Worm (Caenorhabditis elegans) whole organism, L1 larva: ENCODE data around the gene aakb-2.
A peak's percentile ranks its signal among the peaks of the same experiment; 100 is the strongest.

ENCODE experiments used
- C04F5.9 ChIP-seq: sonication (generic microtip); optimal IDR thresholded peaks from 2 replicates; lab custom pipeline; 2016; ENCODE audit warnings: missing genetic modification characterization, missing compliant biosample characterization
- C34B4.2 ChIP-seq: sonication (generic microtip); optimal IDR thresholded peaks from 2 replicates; lab custom pipeline; 2017; ENCODE audit warnings: mild to moderate bottlenecking, missing genetic modification characterization, missing compliant biosample characterization
- alr-1 ChIP-seq: fragments of 200-800 bp; sonication (Bioruptor generic); optimal IDR thresholded peaks from 2 replicates; lab custom pipeline; 2018; ENCODE audit warnings: borderline replicate concordance, mild to moderate bottlenecking, missing genetic modification characterization, missing compliant biosample characterization
- efl-1 ChIP-seq, 4 experiments: fragments of 150-350 bp; optimal IDR thresholded peaks in 3 of 4; peaks in 1 of 4; 1 replicate in 1 of 4; 2 replicates in 3 of 4; lab custom pipeline; 2014; ENCODE audit warnings: missing biosample characterization in 2 of 4, missing genetic modification characterization in 2 of 4, missing genetic modification reagents in 2 of 4
- hpl-2 ChIP-seq: fragments of 150-350 bp; optimal IDR thresholded peaks from 2 replicates; lab custom pipeline; 2014; ENCODE audit warnings: missing biosample characterization, missing genetic modification reagents, missing genetic modification characterization
- nhr-237 ChIP-seq: fragments of 150-350 bp; optimal IDR thresholded peaks from 2 replicates; lab custom pipeline; 2014; ENCODE audit warnings: missing biosample characterization, missing genetic modification characterization
- nhr-28 ChIP-seq: fragments of 150-350 bp; optimal IDR thresholded peaks from 2 replicates; lab custom pipeline; 2014; ENCODE audit warnings: missing biosample characterization, missing genetic modification characterization
- nhr-84 ChIP-seq: sonication (generic microtip); optimal IDR thresholded peaks from 2 replicates; lab custom pipeline; 2017; ENCODE audit warnings: missing biosample characterization, missing genetic modification characterization
- snpc-4 ChIP-seq: fragments of 150-350 bp; optimal IDR thresholded peaks from 2 replicates; lab custom pipeline; 2014; ENCODE audit warnings: missing biosample characterization, missing genetic modification characterization
- unc-130 ChIP-seq: fragments of 150-350 bp; optimal IDR thresholded peaks from 2 replicates; lab custom pipeline; 2017; ENCODE audit warnings: missing biosample characterization, missing genetic modification characterization, inconsistent platforms

The aakb-2 gene

ce11 chrIII:11287340-11287739 lies 50.4 kb downstream of the aakb-2 start:
- no peak for TF ChIP-seq efl-1 (optimal IDR thresholded peaks at IDR 0.05; lab: Kevin White, UChicago)
- TF ChIP-seq efl-1 (GFP tag; optimal IDR thresholded peaks at IDR 0.05 in 1 of 2; lab: Kevin White, UChicago), result peak in 1 of 2 experiments; percentile 89
- no peak for TF ChIP-seq nhr-237 (tag; lab: Kevin White, UChicago)

- no peak for TF ChIP-seq nhr-28 (tag; lab: Kevin White, UChicago)
- TF ChIP-seq C04F5.9, result no peak
- peak; percentile 39 for TF ChIP-seq alr-1 (tag; lab: Kevin White, UChicago)
- no peak for TF ChIP-seq snpc-4 (tag; lab: Kevin White, UChicago)
- no peak for TF ChIP-seq C34B4.2 (tag; lab: Kevin White, UChicago)
- no peak for TF ChIP-seq hpl-2 (GFP tag; lab: Kevin White, UChicago)
- no peak for TF ChIP-seq nhr-84 (tag; lab: Kevin White, UChicago)
- no peak for TF ChIP-seq unc-130 (tag; lab: Kevin White, UChicago)
These were observed 51.4 kb downstream of the aakb-2 start for ce11 chrIII:11288295-11288694.
